Fruit fly (Drosophila melanogaster) whole organism, wandering third instar larva: Measurements from ENCODE around the gene Glys.

ENCODE experiments used
- Abd-B ChIP-seq: fragments of >200 bp; optimal IDR thresholded peaks from 2 replicates; lab custom pipeline; 2017; ENCODE audit warnings: missing biosample characterization, missing genetic modification characterization
- Myc ChIP-seq: fragments of >200 bp; optimal IDR thresholded peaks from 2 replicates; lab custom pipeline; 2017
- Rel ChIP-seq, 2 experiments: fragments of 200-800 bp; sonication (Bioruptor generic) in 1 of 2; optimal IDR thresholded peaks; 2 replicates in 1 of 2; 3 replicates in 1 of 2; lab custom pipeline; 2016 to 2019; ENCODE audit warnings: mild to moderate bottlenecking in 2 of 2, missing biosample characterization in 2 of 2, missing genetic modification characterization in 2 of 2, moderate library complexity in 1 of 2
- Sp1 ChIP-seq: fragments of 200-800 bp; sonication (Bioruptor generic); optimal IDR thresholded peaks from 3 replicates; lab custom pipeline; 2019; ENCODE audit warnings: missing biosample characterization, mild to moderate bottlenecking, missing genetic modification characterization, moderate library complexity
- br ChIP-seq: fragments of 200-800 bp; sonication (Bioruptor generic); optimal IDR thresholded peaks from 2 replicates; lab custom pipeline; 2016; ENCODE audit warnings: missing biosample characterization, missing genetic modification characterization
- dmrt93B ChIP-seq: fragments of 200-800 bp; sonication (Bioruptor generic); optimal IDR thresholded peaks from 2 replicates; lab custom pipeline; 2018; ENCODE audit warnings: missing biosample characterization, mild to moderate bottlenecking, missing genetic modification characterization
- ey ChIP-seq: fragments of 200-800 bp; sonication (Bioruptor generic); optimal IDR thresholded peaks from 2 replicates; lab custom pipeline; 2016; ENCODE audit warnings: missing biosample characterization, missing genetic modification characterization
- fru ChIP-seq: fragments of 200-800 bp; sonication (Bioruptor generic); optimal IDR thresholded peaks from 3 replicates; lab custom pipeline; 2016; ENCODE audit warnings: missing biosample characterization, mild to moderate bottlenecking, missing genetic modification characterization

DNA sequence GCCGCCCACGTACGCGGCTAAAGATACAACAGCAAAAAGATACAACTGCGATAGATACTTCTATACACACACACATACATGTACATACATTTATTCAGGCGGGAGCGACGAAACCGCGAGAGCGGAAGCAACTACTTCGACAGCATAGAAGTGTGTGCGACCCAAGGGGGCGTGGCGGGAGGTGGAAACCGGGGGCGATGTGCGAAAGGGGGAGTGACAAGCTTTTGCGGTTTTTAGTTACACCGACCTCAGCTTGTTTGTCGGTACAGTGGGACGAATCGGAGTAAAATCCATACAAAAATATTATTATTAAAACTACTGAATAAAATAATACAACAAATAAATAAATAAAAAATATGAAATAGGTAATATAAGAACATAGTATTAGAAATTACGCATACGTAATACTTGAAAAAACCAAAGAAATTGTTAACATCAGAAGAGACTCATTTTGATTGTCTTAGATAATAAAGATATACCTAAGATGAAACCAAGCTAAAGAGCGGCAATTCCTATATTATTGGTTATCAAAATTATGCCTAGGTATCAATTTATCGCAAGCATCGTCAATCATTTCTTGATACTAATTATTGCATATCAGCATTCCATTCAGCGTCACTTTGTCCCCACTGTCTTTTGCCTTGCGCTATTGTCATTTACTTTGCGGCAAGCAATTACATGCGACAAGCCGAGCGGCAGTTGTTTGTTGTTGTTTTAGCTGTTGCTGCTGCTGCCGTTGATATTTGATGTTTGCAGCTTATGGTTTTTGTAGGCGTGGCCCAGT, 18.5 kb downstream of the Glys start:
- TF ChIP-seq fru (no peak), br (GFP tag; lab: Kevin White, UChicago) (no peak), Sp1 (GFP tag; lab: Kevin White, UChicago) (no peak), dmrt93B (no peak), Rel (GFP tag; optimal IDR thresholded peaks at IDR 0.05; lab: Kevin White, UChicago) (no peak), Rel (tag; optimal IDR thresholded peaks at IDR 0.05; lab: Kevin White, UChicago) (no peak), ey (GFP tag; lab: Kevin White, UChicago) (no peak), Abd-B (GFP tag; lab: Kevin White, UChicago) (no peak), Myc (lab: Kevin White, UChicago) (no peak)
